Worm (Caenorhabditis elegans) whole organism, midembryonic: ENCODE measurements around the gene C07A4.3.

ENCODE experiments used
- cog-1 ChIP-seq: sonication (generic microtip); optimal IDR thresholded peaks from 2 replicates; lab custom pipeline; 2016; ENCODE audit warnings: missing genetic modification characterization, missing compliant biosample characterization
- flt-1 ChIP-seq: fragments of 200-800 bp; sonication (Bioruptor generic); IDR thresholded peaks from 2 replicates; pipeline ENCODE4 v1.3.6; 2022; ENCODE audit warnings: missing genetic modification characterization, missing compliant biosample characterization
- klf-2 ChIP-seq: fragments of 200-800 bp; sonication (Bioruptor generic); conservative IDR thresholded peaks from 2 replicates; pipeline ENCODE4 v1.3.6; 2022; ENCODE audit warnings: missing genetic modification reagents, missing genetic modification characterization, missing compliant biosample characterization
- med-1 ChIP-seq: sonication (generic microtip); optimal IDR thresholded peaks from 2 replicates; lab custom pipeline; 2017; ENCODE audit warnings: missing genetic modification characterization, mild to moderate bottlenecking, missing compliant biosample characterization, antibody characterized with exemption, missing genetic modification reagents; ENCODE audit not compliant: insufficient read depth
- ref-1 ChIP-seq: fragments of 200-800 bp; sonication (Bioruptor generic); conservative IDR thresholded peaks from 2 replicates; pipeline ENCODE4 v1.3.6; 2022; ENCODE audit warnings: missing genetic modification reagents, missing genetic modification characterization, missing compliant biosample characterization
- tab-1 ChIP-seq: fragments of 200-800 bp; sonication (Bioruptor generic); IDR thresholded peaks from 2 replicates; pipeline ENCODE4 v1.3.6; 2022; ENCODE audit warnings: missing genetic modification characterization, missing compliant biosample characterization

- no peak for TF ChIP-seq med-1 (GFP tag; lab: Kevin White, UChicago)
- no peak for TF ChIP-seq klf-2 (GFP tag; lab: Robert Waterston, UW)
- no peak for TF ChIP-seq ref-1 (GFP tag; lab: Robert Waterston, UW)
- no peak for TF ChIP-seq tab-1 (GFP tag; lab: Robert Waterston, UW)
- no peak for TF ChIP-seq cog-1 (tag; lab: Kevin White, UChicago)
- no peak for TF ChIP-seq flt-1 (GFP tag; lab: Robert Waterston, UW)
Observed at ce11 chrX:10183695-10184094, 8.9 kb downstream of the C07A4.3 start, which contains the start of gene arrd-28.
